Worm (Caenorhabditis elegans): ENCODE measurements around the gene ctsa-2.

- TF ChIP-seq nhr-237 (tag; optimal IDR thresholded peaks at IDR 0.05) (no peak), nhr-76 (tag; optimal IDR thresholded peaks at IDR 0.05) (no peak), ces-1 (GFP tag; optimal IDR thresholded peaks at IDR 0.05) (no peak), mab-5 (tag; optimal IDR thresholded peaks at IDR 0.05) (no peak)
These were observed 28.1 kb upstream of the ctsa-2 start for ce11 chrX:6458467-6458866.

Measured in whole organism, mixed stage, embryonic.